Worm (Caenorhabditis elegans): ENCODE measurements around the gene W02H3.1.

DNA sequence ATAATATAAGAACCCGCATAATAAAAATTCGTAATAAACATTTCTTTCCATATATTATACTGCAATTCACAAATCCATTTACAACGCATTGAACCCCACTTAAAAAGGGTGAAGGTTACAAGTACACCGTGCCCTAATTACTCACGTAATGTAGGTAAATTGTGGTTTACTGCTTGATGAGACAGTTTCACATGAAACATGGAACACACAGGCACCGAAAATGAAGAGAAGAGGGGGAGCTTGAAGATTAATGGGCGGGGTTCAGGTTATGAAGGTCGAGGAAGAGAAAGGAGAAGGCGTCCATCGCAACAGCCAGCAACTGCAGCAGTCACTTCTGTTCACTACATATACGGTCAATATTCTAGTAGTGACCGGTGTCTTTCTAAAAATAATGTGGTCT, 45.5 kb downstream of the W02H3.1 start, which contains the start of gene lpr-6:
- TF ChIP-seq sea-2 (GFP tag; IDR thresholded peaks at IDR 0.05) (no peak), tbx-9 (tag; optimal IDR thresholded peaks at IDR 0.05; ENCODE audit: borderline replicate concordance) (no peak), F10E7.11 (tag; optimal IDR thresholded peaks at IDR 0.05) (no peak), attf-6 (GFP tag; IDR thresholded peaks at IDR 0.05) (no peak), aptf-3 (GFP tag; IDR thresholded peaks at IDR 0.05) (no peak), cebp-1 (GFP tag; IDR thresholded peaks at IDR 0.05) (no peak), cebp-1 (tag; optimal IDR thresholded peaks at IDR 0.05) (no peak), F39B2.1 (GFP tag; IDR thresholded peaks at IDR 0.05) (no peak), K11D2.4 (GFP tag; IDR thresholded peaks at IDR 0.05) (no peak), unc-62 (GFP tag; optimal IDR thresholded peaks at IDR 0.05) (no peak), lag-1 (GFP tag; IDR thresholded peaks at IDR 0.05) (no peak), attf-5 (GFP tag; optimal IDR thresholded peaks at IDR 0.05) (no peak), ama-1 (optimal IDR thresholded peaks at IDR 0.05) (no peak), ama-1 (GFP tag; optimal IDR thresholded peaks at IDR 0.05) (no peak), ceh-100 (GFP tag; IDR thresholded peaks at IDR 0.05) (no peak)

Data from whole organism, young adult.